Worm (Caenorhabditis elegans) whole organism, young adult: ENCODE results near the gene F37C12.14.

Source experiments
- D2030.7 ChIP-seq: fragments of 200-800 bp; sonication (Bioruptor generic); IDR thresholded peaks from 2 replicates; pipeline ENCODE4 v1.3.6; 2022; ENCODE audit warnings: missing genetic modification reagents, missing genetic modification characterization, missing compliant biosample characterization
- F55B11.4 ChIP-seq: sonication (generic microtip); optimal IDR thresholded peaks from 2 replicates; lab custom pipeline; 2016; ENCODE audit warnings: missing compliant biosample characterization, missing genetic modification characterization, borderline replicate concordance; ENCODE audit not compliant: insufficient read depth
- dpff-1 ChIP-seq: sonication (generic microtip); optimal IDR thresholded peaks from 2 replicates; lab custom pipeline; 2017; ENCODE audit warnings: mild to moderate bottlenecking, missing genetic modification characterization, missing compliant biosample characterization
- lin-26 ChIP-seq: fragments of 200-800 bp; sonication (Bioruptor generic); IDR thresholded peaks from 2 replicates; pipeline ENCODE4 v1.3.6; 2022; ENCODE audit warnings: missing genetic modification reagents, missing genetic modification characterization, missing compliant biosample characterization
- nhr-90 ChIP-seq: sonication (generic microtip); optimal IDR thresholded peaks from 2 replicates; lab custom pipeline; 2016; ENCODE audit warnings: missing genotype, mild to moderate bottlenecking, missing genetic modification characterization, missing compliant biosample characterization
- rec-8 ChIP-seq, 2 experiments: sonication (generic microtip); optimal IDR thresholded peaks; 2 replicates each; lab custom pipeline; 2016; ENCODE audit warnings: mild to moderate bottlenecking in 2 of 2, missing genetic modification characterization in 2 of 2, missing genetic modification reagents in 2 of 2, missing genotype in 2 of 2, missing biosample characterization in 1 of 2, missing compliant biosample characterization in 1 of 2, moderate library complexity in 1 of 2
- somi-1 ChIP-seq: fragments of 200-800 bp; sonication (Bioruptor generic); optimal IDR thresholded peaks from 2 replicates; lab custom pipeline; 2018; ENCODE audit warnings: mild to moderate bottlenecking, missing genetic modification characterization, missing compliant biosample characterization

- TF ChIP-seq lin-26 (GFP tag; lab: Robert Waterston, UW): no peak
- TF ChIP-seq somi-1 (GFP tag; lab: Kevin White, UChicago): peak; percentile 26
- TF ChIP-seq nhr-90 (tag; lab: Kevin White, UChicago): no peak
- no peak for TF ChIP-seq D2030.7 (GFP tag; lab: Robert Waterston, UW)
- TF ChIP-seq F55B11.4: no peak
- TF ChIP-seq dpff-1 (tag; lab: Kevin White, UChicago): no peak
- no peak for TF ChIP-seq rec-8 (tag; optimal IDR thresholded peaks at IDR 0.05; lab: Kevin White, UChicago)
Observed at ce11 chrIII:7203130-7203775, 17.9 kb upstream of the F37C12.14 start.
